Fruit fly (Drosophila melanogaster) whole organism, embryonic: ENCODE measurements around the gene Jhbp5.

ENCODE experiments used
- C15 ChIP-seq: fragments of 200-800 bp; sonication (Bioruptor generic); IDR thresholded peaks from 3 replicates; pipeline ENCODE4 v1.3.6; 2022; ENCODE audit warnings: missing biosample characterization, missing genetic modification characterization
- CG10209 ChIP-seq: fragments of 200-800 bp; sonication (Bioruptor generic); optimal IDR thresholded peaks from 3 replicates; lab custom pipeline; 2017; ENCODE audit warnings: missing biosample characterization, mild to moderate bottlenecking, missing genetic modification characterization, missing genetic modification reagents
- CG10565 ChIP-seq: fragments of 200-800 bp; sonication (Bioruptor generic); optimal IDR thresholded peaks from 3 replicates; lab custom pipeline; 2016; ENCODE audit warnings: missing biosample characterization, mild to moderate bottlenecking, missing genetic modification characterization
- CG11696 ChIP-seq: fragments of 200-800 bp; sonication (Bioruptor generic); IDR thresholded peaks from 2 replicates; pipeline ENCODE4 v1.3.6; 2022; ENCODE audit warnings: missing biosample characterization, missing genetic modification characterization
- CG12659 ChIP-seq: fragments of 200-800 bp; sonication (Bioruptor generic); optimal IDR thresholded peaks from 3 replicates; lab custom pipeline; 2017; ENCODE audit warnings: mild to moderate bottlenecking, missing biosample characterization, missing genetic modification reagents, missing genetic modification characterization
- CG12769 ChIP-seq: fragments of 200-800 bp; sonication (Bioruptor generic); optimal IDR thresholded peaks from 2 replicates; lab custom pipeline; 2019; ENCODE audit warnings: missing biosample characterization, mild to moderate bottlenecking, missing genetic modification characterization, moderate library complexity
- CG13424 ChIP-seq: fragments of 200-800 bp; sonication (Bioruptor generic); optimal IDR thresholded peaks from 2 replicates; lab custom pipeline; 2019; ENCODE audit warnings: missing biosample characterization, mild to moderate bottlenecking, missing genetic modification characterization, moderate library complexity
- CG15011 ChIP-seq: fragments of 200-800 bp; sonication (Bioruptor generic); optimal IDR thresholded peaks from 3 replicates; lab custom pipeline; 2018; ENCODE audit warnings: missing biosample characterization, mild to moderate bottlenecking, missing genetic modification characterization
- CG16863 ChIP-seq: fragments of 200-800 bp; sonication (Bioruptor generic); optimal IDR thresholded peaks from 3 replicates; lab custom pipeline; 2016; ENCODE audit warnings: missing biosample characterization, missing genetic modification characterization
- CG2129 ChIP-seq: fragments of 200-800 bp; sonication (Bioruptor generic); IDR thresholded peaks from 2 replicates; pipeline ENCODE4 v1.3.6; 2022; ENCODE audit warnings: missing biosample characterization, missing genetic modification characterization; ENCODE audit not compliant: partially characterized antibody
- CG3163 ChIP-seq: fragments of 200-800 bp; sonication (Bioruptor generic); optimal IDR thresholded peaks from 3 replicates; lab custom pipeline; 2016; ENCODE audit warnings: missing biosample characterization, missing genetic modification characterization
- CG33213 ChIP-seq: fragments of 200-800 bp; sonication (Bioruptor generic); optimal IDR thresholded peaks from 3 replicates; lab custom pipeline; 2016; ENCODE audit warnings: missing biosample characterization, missing genetic modification characterization
- CG3847 ChIP-seq: fragments of 200-800 bp; sonication (Bioruptor generic); IDR thresholded peaks from 2 replicates; pipeline ENCODE4 v1.3.6; 2022; ENCODE audit warnings: missing biosample characterization, missing genetic modification characterization
- CG4404 ChIP-seq: fragments of 200-800 bp; sonication (Bioruptor generic); IDR thresholded peaks from 2 replicates; pipeline ENCODE4 v1.3.6; 2022; ENCODE audit warnings: missing biosample characterization, missing genetic modification characterization
- CG6683 ChIP-seq: fragments of 200-800 bp; sonication (Bioruptor generic); optimal IDR thresholded peaks from 2 replicates; lab custom pipeline; 2017; ENCODE audit warnings: missing biosample characterization, mild to moderate bottlenecking, missing genetic modification characterization, missing genetic modification reagents
- CG9609 ChIP-seq: fragments of 200-800 bp; sonication (Bioruptor generic); optimal IDR thresholded peaks from 3 replicates; lab custom pipeline; 2016; ENCODE audit warnings: missing biosample characterization, missing genetic modification characterization
- CTCF ChIP-seq: fragments of 200-800 bp; sonication (Bioruptor generic); optimal IDR thresholded peaks from 2 replicates; lab custom pipeline; 2017; ENCODE audit warnings: missing biosample characterization, mild to moderate bottlenecking, missing genetic modification characterization, moderate library complexity
- D ChIP-seq, 2 experiments: fragments of 200-800 bp in 1 of 2; fragments of >200 bp in 1 of 2; sonication (Bioruptor generic) in 1 of 2; optimal IDR thresholded peaks; 2 replicates in 1 of 2; 3 replicates in 1 of 2; lab custom pipeline; 2017; ENCODE audit warnings: mild to moderate bottlenecking in 1 of 2, missing biosample characterization in 1 of 2, missing genetic modification characterization in 1 of 2, missing genetic modification reagents in 1 of 2
- Dref ChIP-seq: fragments of 200-800 bp; sonication (Bioruptor generic); IDR thresholded peaks from 2 replicates; pipeline ENCODE4 v1.3.6; 2022; ENCODE audit warnings: missing biosample characterization, missing genetic modification characterization
- Drgx ChIP-seq: fragments of 200-800 bp; sonication (Bioruptor generic); IDR thresholded peaks from 2 replicates; pipeline ENCODE4 v1.3.6; 2022; ENCODE audit warnings: missing biosample characterization, missing genetic modification characterization
- E2f1 ChIP-seq: fragments of 200-800 bp; sonication (Bioruptor generic); IDR thresholded peaks from 2 replicates; pipeline ENCODE4 v1.3.6; 2022; ENCODE audit warnings: missing biosample characterization, missing genetic modification characterization
- Fer1 ChIP-seq: fragments of 200-800 bp; sonication (Bioruptor generic); optimal IDR thresholded peaks from 2 replicates; lab custom pipeline; 2017; ENCODE audit warnings: missing biosample characterization, mild to moderate bottlenecking, missing genetic modification characterization
- HmgD ChIP-seq: fragments of 200-800 bp; sonication (Bioruptor generic); optimal IDR thresholded peaks from 3 replicates; lab custom pipeline; 2016; ENCODE audit warnings: missing biosample characterization, missing genetic modification characterization
- Lhr ChIP-seq: fragments of 200-800 bp; sonication (Bioruptor generic); optimal IDR thresholded peaks from 3 replicates; lab custom pipeline; 2017; ENCODE audit warnings: mild to moderate bottlenecking, missing biosample characterization, missing genetic modification reagents, missing genetic modification characterization
- Meics ChIP-seq: fragments of 200-800 bp; sonication (Bioruptor generic); optimal IDR thresholded peaks from 2 replicates; lab custom pipeline; 2017; ENCODE audit warnings: missing biosample characterization, mild to moderate bottlenecking, missing genetic modification characterization
- NK7.1 ChIP-seq: fragments of 200-800 bp; sonication (Bioruptor generic); optimal IDR thresholded peaks from 3 replicates; lab custom pipeline; 2016; ENCODE audit warnings: missing biosample characterization, missing genetic modification characterization
- PHDP ChIP-seq: fragments of 200-800 bp; sonication (Bioruptor generic); optimal IDR thresholded peaks from 3 replicates; lab custom pipeline; 2018; ENCODE audit warnings: missing biosample characterization, mild to moderate bottlenecking, missing genetic modification characterization, moderate library complexity
- Ptx1 ChIP-seq: fragments of 200-800 bp; sonication (Bioruptor generic); IDR thresholded peaks from 2 replicates; pipeline ENCODE4 v1.3.6; 2022; ENCODE audit warnings: missing biosample characterization, missing genetic modification characterization
- Rx ChIP-seq: fragments of 200-800 bp; sonication (Bioruptor generic); IDR thresholded peaks from 2 replicates; pipeline ENCODE4 v1.3.6; 2022; ENCODE audit warnings: missing biosample characterization, missing genetic modification characterization
- Sry-δ ChIP-seq: fragments of 200-800 bp; sonication (Bioruptor generic); optimal IDR thresholded peaks from 2 replicates; lab custom pipeline; 2016; ENCODE audit warnings: missing biosample characterization, missing genetic modification characterization
- YL-1 ChIP-seq: fragments of 200-800 bp; sonication (Bioruptor generic); optimal IDR thresholded peaks from 3 replicates; lab custom pipeline; 2017; ENCODE audit warnings: missing biosample characterization, mild to moderate bottlenecking, missing genetic modification characterization
- abd-A ChIP-seq: fragments of 200-800 bp; sonication (Bioruptor generic); optimal IDR thresholded peaks from 3 replicates; lab custom pipeline; 2019; ENCODE audit warnings: missing biosample characterization, mild to moderate bottlenecking, missing genetic modification characterization, moderate library complexity
- amos ChIP-seq: fragments of 200-800 bp; sonication (Bioruptor generic); IDR thresholded peaks from 2 replicates; pipeline ENCODE4 v1.3.6; 2022; ENCODE audit warnings: missing biosample characterization, missing genetic modification characterization; ENCODE audit not compliant: partially characterized antibody
- bbx ChIP-seq: fragments of 200-800 bp; sonication (Bioruptor generic); IDR thresholded peaks from 2 replicates; pipeline ENCODE4 v1.3.6; 2022; ENCODE audit warnings: missing biosample characterization, missing genetic modification characterization; ENCODE audit not compliant: partially characterized antibody
- cas ChIP-seq: fragments of 200-800 bp; sonication (Bioruptor generic); IDR thresholded peaks from 2 replicates; pipeline ENCODE4 v1.3.6; 2022; ENCODE audit warnings: missing biosample characterization, missing genetic modification characterization
- corto ChIP-seq: fragments of 200-800 bp; sonication (Bioruptor generic); optimal IDR thresholded peaks from 2 replicates; lab custom pipeline; 2016; ENCODE audit warnings: missing biosample characterization, mild to moderate bottlenecking, missing genetic modification characterization, moderate library complexity
- disco-r ChIP-seq: fragments of 200-800 bp; sonication (Bioruptor generic); optimal IDR thresholded peaks from 2 replicates; lab custom pipeline; 2016; ENCODE audit warnings: missing biosample characterization, missing genetic modification characterization
- dpn ChIP-seq, 2 experiments: fragments of 200-800 bp; sonication (Bioruptor generic); optimal IDR thresholded peaks; 3 replicates each; lab custom pipeline; 2016; ENCODE audit warnings: missing biosample characterization in 2 of 2, missing genetic modification characterization in 2 of 2
- esg ChIP-seq: fragments of 200-800 bp; sonication (Bioruptor generic); conservative IDR thresholded peaks from 2 replicates; pipeline ENCODE4 v1.3.6; 2022; ENCODE audit warnings: missing biosample characterization, missing genetic modification characterization
- hkb ChIP-seq, 2 experiments: fragments of 200-800 bp in 1 of 2; fragments of >200 bp in 1 of 2; sonication (Bioruptor generic) in 1 of 2; IDR thresholded peaks in 1 of 2; optimal IDR thresholded peaks in 1 of 2; 2 replicates each; pipeline versions ENCODE4 v1.3.6 to Lab custom; 2017 to 2022; ENCODE audit warnings: missing biosample characterization in 1 of 2, missing genetic modification characterization in 1 of 2
- kah ChIP-seq: fragments of 200-800 bp; sonication (Bioruptor generic); optimal IDR thresholded peaks from 2 replicates; lab custom pipeline; 2018; ENCODE audit warnings: missing biosample characterization, mild to moderate bottlenecking, missing genetic modification characterization
- lmd ChIP-seq: fragments of 200-800 bp; sonication (Bioruptor generic); IDR thresholded peaks from 2 replicates; pipeline ENCODE4 v1.3.6; 2022; ENCODE audit warnings: missing biosample characterization, missing genetic modification characterization
- onecut ChIP-seq: fragments of 200-800 bp; sonication (Bioruptor generic); IDR thresholded peaks from 2 replicates; pipeline ENCODE4 v1.3.6; 2022; ENCODE audit warnings: missing biosample characterization, missing genetic modification characterization
- org-1 ChIP-seq: fragments of 200-800 bp; sonication (Bioruptor generic); optimal IDR thresholded peaks from 2 replicates; lab custom pipeline; 2017; ENCODE audit warnings: missing biosample characterization, missing genetic modification characterization
- peb ChIP-seq: fragments of 200-800 bp; sonication (Bioruptor generic); IDR thresholded peaks from 2 replicates; pipeline ENCODE4 v1.3.6; 2022; ENCODE audit warnings: missing biosample characterization, missing genetic modification characterization
- repo ChIP-seq: fragments of 200-800 bp; sonication (Bioruptor generic); optimal IDR thresholded peaks from 2 replicates; lab custom pipeline; 2016; ENCODE audit warnings: missing biosample characterization, missing genetic modification characterization
- run ChIP-seq: fragments of 200-800 bp; sonication (Bioruptor generic); optimal IDR thresholded peaks from 3 replicates; lab custom pipeline; 2018; ENCODE audit warnings: missing biosample characterization, mild to moderate bottlenecking, missing genetic modification characterization
- sens ChIP-seq: fragments of 200-800 bp; sonication (Bioruptor generic); peaks from one replicate; lab custom pipeline; 2016; ENCODE audit warnings: missing biosample characterization, missing genetic modification characterization
- sens-2 ChIP-seq: fragments of 200-800 bp; sonication (Bioruptor generic); IDR thresholded peaks from 2 replicates; pipeline ENCODE4 v1.3.6; 2022; ENCODE audit warnings: missing biosample characterization, missing genetic modification characterization
- sim ChIP-seq: fragments of 200-800 bp; sonication (Bioruptor generic); IDR thresholded peaks from 2 replicates; pipeline ENCODE4 v1.3.6; 2022; ENCODE audit warnings: missing biosample characterization, missing genetic modification characterization
- vfl ChIP-seq: fragments of 200-800 bp; sonication (Bioruptor generic); optimal IDR thresholded peaks from 2 replicates; lab custom pipeline; 2016; ENCODE audit warnings: missing biosample characterization, missing genetic modification characterization

Jhbp5 gene

DNA sequence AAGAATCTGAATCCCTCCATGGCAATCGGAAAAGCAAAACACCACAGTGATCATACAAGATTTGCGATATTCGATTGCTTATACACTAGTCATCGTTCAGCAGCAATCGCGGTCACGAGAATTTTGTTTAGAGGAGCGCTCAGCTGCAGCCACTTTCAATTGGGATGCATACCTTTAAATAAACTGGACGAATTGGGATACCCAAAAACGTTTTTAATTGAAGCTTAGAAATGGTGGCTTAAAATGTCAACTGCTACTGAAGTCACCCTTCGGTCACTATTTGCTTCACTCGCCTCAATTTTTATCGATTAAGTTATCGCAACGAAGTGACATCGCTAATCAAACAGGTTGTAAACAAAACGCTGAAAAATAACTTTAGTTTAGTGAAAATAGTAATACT lies 3.4 kb upstream of the Jhbp5 start, which contains the start of the genes IKKbeta and CG5013 (continued):
- TF ChIP-seq CG33213 (GFP tag; lab: Kevin White, UChicago) (peak; percentile 55), cas (GFP tag; lab: Robert Waterston, UW) (no peak), vfl (GFP tag; lab: Kevin White, UChicago) (peak; percentile 56), CG12769 (tag; lab: Kevin White, UChicago) (peak; percentile 51), Rx (GFP tag; lab: Robert Waterston, UW) (no peak), CG13424 (tag; lab: Kevin White, UChicago) (peak; percentile 59), CG4404 (GFP tag; lab: Robert Waterston, UW) (no peak; the same call in 1 of the 2 replicates), CG10565 (GFP tag; lab: Kevin White, UChicago) (no peak), disco-r (GFP tag; lab: Kevin White, UChicago) (peak; percentile 46), hkb (optimal IDR thresholded peaks at IDR 0.05; lab: Kevin White, UChicago) (no peak), hkb (GFP tag; IDR thresholded peaks at IDR 0.05; lab: Robert Waterston, UW) (no peak), CTCF (peak; percentile 31), CG10209 (no peak), corto (GFP tag; lab: Kevin White, UChicago) (no peak), CG15011 (GFP tag; lab: Kevin White, UChicago) (no peak), YL-1 (GFP tag; lab: Kevin White, UChicago) (no peak), sens-2 (GFP tag; lab: Robert Waterston, UW) (no peak), dpn (GFP tag; optimal IDR thresholded peaks at IDR 0.05; lab: Kevin White, UChicago) (peak; percentile 67 to 68), org-1 (no peak), CG3163 (GFP tag; lab: Kevin White, UChicago) (peak; percentile 26), CG16863 (peak; percentile 43), CG9609 (GFP tag; lab: Kevin White, UChicago) (peak; percentile 41), D (optimal IDR thresholded peaks at IDR 0.05; lab: Kevin White, UChicago) (no peak), D (GFP tag; optimal IDR thresholded peaks at IDR 0.05; lab: Kevin White, UChicago) (no peak), peb (GFP tag; lab: Robert Waterston, UW) (no peak), bbx (GFP tag; lab: Robert Waterston, UW) (peak; percentile 70), repo (GFP tag; lab: Kevin White, UChicago) (no peak), C15 (GFP tag; lab: Robert Waterston, UW) (no peak), CG6683 (no peak), Dref (GFP tag; lab: Robert Waterston, UW) (peak; percentile 75), sens (peak; percentile 89), onecut (GFP tag; lab: Robert Waterston, UW) (no peak), abd-A (tag; lab: Kevin White, UChicago) (no peak), NK7.1 (GFP tag; lab: Kevin White, UChicago) (peak; percentile 8), esg (GFP tag; lab: Robert Waterston, UW) (no peak; the same call in 1 of the 2 replicates), Drgx (no peak), Meics (peak; percentile 17), Fer1 (GFP tag; lab: Kevin White, UChicago) (peak; percentile 22), amos (GFP tag; lab: Robert Waterston, UW) (peak; percentile 67), E2f1 (no peak), kah (GFP tag; lab: Kevin White, UChicago) (peak; percentile 83), lmd (peak; percentile 33; the same call in 1 of the 2 replicates), CG12659 (peak; percentile 75), PHDP (tag; lab: Kevin White, UChicago) (no peak), run (tag; lab: Kevin White, UChicago) (no peak), CG2129 (GFP tag; lab: Robert Waterston, UW) (peak; percentile 57), CG11696 (GFP tag; lab: Robert Waterston, UW) (no peak), Lhr (GFP tag; lab: Kevin White, UChicago) (peak; percentile 57), CG3847 (GFP tag; lab: Robert Waterston, UW) (peak; percentile 45; the same call in 1 of the 2 replicates), HmgD (peak; percentile 82), Ptx1 (GFP tag; lab: Robert Waterston, UW) (peak; percentile 48), Sry-δ (peak; percentile 98), sim (GFP tag; lab: Robert Waterston, UW) (no peak)
